Fruit fly (Drosophila melanogaster) whole organism, wandering third instar larva: Measurements from ENCODE around the gene CG8939.

ENCODE experiments used
- CG9705 ChIP-seq: fragments of 200-800 bp; sonication (Bioruptor generic); optimal IDR thresholded peaks from 2 replicates; lab custom pipeline; 2018; ENCODE audit warnings: missing biosample characterization, mild to moderate bottlenecking, missing genetic modification characterization
- GATAd ChIP-seq: sonication (Bioruptor generic); optimal IDR thresholded peaks from 2 replicates; lab custom pipeline; 2016; ENCODE audit warnings: missing biosample characterization, missing genetic modification characterization
- Hr83 ChIP-seq: fragments of 200-300 bp; sonication (Bioruptor generic); optimal IDR thresholded peaks from 2 replicates; lab custom pipeline; 2016; ENCODE audit warnings: missing biosample characterization, mild to moderate bottlenecking, missing genetic modification characterization, moderate library complexity; ENCODE audit not compliant: poor library complexity, severe bottlenecking
- dl ChIP-seq, 2 experiments: fragments of 175-275, 200-275 bp in 1 of 2; fragments of 200-275 bp in 1 of 2; sonication (Bioruptor generic); optimal IDR thresholded peaks; lab custom pipeline; 2018; ENCODE audit warnings: mild to moderate bottlenecking in 2 of 2, missing biosample characterization in 2 of 2, missing genetic modification characterization in 2 of 2, moderate library complexity in 2 of 2; ENCODE audit not compliant: partially characterized antibody in 2 of 2, insufficient read depth in 1 of 2
- h ChIP-seq: fragments of 200-800 bp; sonication (Bioruptor generic); optimal IDR thresholded peaks from 3 replicates; lab custom pipeline; 2016; ENCODE audit warnings: missing biosample characterization, mild to moderate bottlenecking, missing genetic modification characterization
- jim ChIP-seq: fragments of 175-275, 200-325 bp; sonication (Bioruptor generic); optimal IDR thresholded peaks from 2 replicates; lab custom pipeline; 2016; ENCODE audit warnings: missing biosample characterization, mild to moderate bottlenecking, missing genetic modification characterization
- lola ChIP-seq: fragments of >200 bp; optimal IDR thresholded peaks from 2 replicates; lab custom pipeline; 2017; ENCODE audit warnings: missing biosample characterization, missing genetic modification characterization
- psq ChIP-seq: fragments of 200-800 bp; sonication (Bioruptor generic); optimal IDR thresholded peaks from 3 replicates; lab custom pipeline; 2017; ENCODE audit warnings: missing biosample characterization, mild to moderate bottlenecking, missing genetic modification characterization, moderate library complexity
- tai ChIP-seq: sonication (Bioruptor generic); optimal IDR thresholded peaks from 2 replicates; lab custom pipeline; 2016; ENCODE audit warnings: missing biosample characterization, missing genetic modification characterization
- usp ChIP-seq: fragments of >200 bp; optimal IDR thresholded peaks from 2 replicates; lab custom pipeline; 2017; ENCODE audit warnings: missing biosample characterization, missing genetic modification characterization
- woc ChIP-seq: sonication (Bioruptor generic); optimal IDR thresholded peaks from 2 replicates; lab custom pipeline; 2016; ENCODE audit warnings: missing biosample characterization, mild to moderate bottlenecking, missing genetic modification characterization

DNA sequence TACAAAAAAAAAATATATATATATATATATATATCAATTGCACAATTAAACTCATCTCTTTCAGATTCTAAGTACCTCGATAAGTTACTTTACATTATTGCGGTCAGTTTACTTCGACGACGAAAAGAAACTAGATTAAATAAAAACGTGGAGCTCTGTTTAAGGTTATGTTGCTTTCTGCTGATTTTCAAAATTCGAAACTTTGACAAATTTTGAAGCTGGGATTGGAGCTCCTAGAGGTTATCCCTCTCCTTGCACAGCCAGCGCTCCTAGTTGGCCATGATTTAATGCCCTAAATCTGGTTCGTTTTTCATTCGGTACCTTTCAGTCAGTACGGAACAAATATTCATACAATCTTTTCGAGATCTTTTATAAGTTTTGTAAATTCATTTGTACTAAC, 20.2 kb upstream of the CG8939 start, which contains the start of gene CG42766:
- no peak for TF ChIP-seq Hr83 (GFP tag; lab: Kevin White, UChicago)
- no peak for TF ChIP-seq h (GFP tag; lab: Kevin White, UChicago)
- TF ChIP-seq dl (GFP tag; optimal IDR thresholded peaks at IDR 0.05; lab: Kevin White, UChicago; ENCODE audit: insufficient read depth in 1 of 2, partially characterized antibody in 2 of 2) = no peak
- no peak for TF ChIP-seq psq (GFP tag; lab: Kevin White, UChicago)
- no peak for TF ChIP-seq GATAd
- TF ChIP-seq lola (GFP tag; lab: Kevin White, UChicago) = no peak
- no peak for TF ChIP-seq tai (GFP tag; lab: Kevin White, UChicago)
- TF ChIP-seq CG9705 = no peak
- TF ChIP-seq usp = no peak
- TF ChIP-seq woc (GFP tag; lab: Kevin White, UChicago) = no peak
- no peak for TF ChIP-seq jim (GFP tag; lab: Kevin White, UChicago)
